Fruit fly (Drosophila melanogaster): Measurements from ENCODE around the gene Fie.

- TF ChIP-seq psq (optimal IDR thresholded peaks at IDR 0.05), result no peak
- no peak for TF ChIP-seq Dll (optimal IDR thresholded peaks at IDR 0.05)
- no peak for TF ChIP-seq pan (optimal IDR thresholded peaks at IDR 0.05)
- TF ChIP-seq CG8478 (optimal IDR thresholded peaks at IDR 0.05), result no peak
Observed at dm6 chr3L:3908838-3909810, 16.8 kb downstream of the Fie start.

All from whole organism.